Worm (Caenorhabditis elegans) whole organism, mixed stage, embryonic: Measurements from ENCODE around the gene C15H7.4.

Experiments used
- nhr-237 ChIP-seq: fragments of 150-350 bp; optimal IDR thresholded peaks from 2 replicates; lab custom pipeline; 2014; ENCODE audit warnings: missing biosample characterization, missing genetic modification characterization
- unc-62 ChIP-seq: fragments of 150-350 bp; optimal IDR thresholded peaks from 2 replicates; lab custom pipeline; 2014; ENCODE audit warnings: missing biosample characterization, missing genetic modification reagents, missing genetic modification characterization

ce11 chrIII:9623460-9623859 lies 32.2 kb downstream of the C15H7.4 start:
- TF ChIP-seq nhr-237 (tag; lab: Kevin White, UChicago) (no peak), unc-62 (GFP tag; lab: Kevin White, UChicago) (no peak)
